Fruit fly (Drosophila melanogaster) whole organism, embryonic: ENCODE measurements around the gene Nup153.

Source experiments
- Atf6 ChIP-seq: fragments of 200-800 bp; sonication (Bioruptor generic); IDR thresholded peaks from 2 replicates; pipeline ENCODE4 v1.3.6; 2022; ENCODE audit warnings: missing biosample characterization, missing genetic modification characterization
- CG10462 ChIP-seq: fragments of 200-800 bp; sonication (Bioruptor generic); optimal IDR thresholded peaks from 2 replicates; lab custom pipeline; 2016; ENCODE audit warnings: missing biosample characterization, missing genetic modification characterization
- CG10979 ChIP-seq: fragments of 200-800 bp; sonication (Bioruptor generic); optimal IDR thresholded peaks from 2 replicates; lab custom pipeline; 2018; ENCODE audit warnings: missing biosample characterization, mild to moderate bottlenecking, missing genetic modification characterization, moderate library complexity
- CG1233 ChIP-seq: fragments of 200-800 bp; sonication (Bioruptor generic); optimal IDR thresholded peaks from 4 replicates; lab custom pipeline; 2018; ENCODE audit warnings: missing biosample characterization, mild to moderate bottlenecking, missing genetic modification characterization
- CG13123 ChIP-seq: fragments of 200-800 bp; sonication (Bioruptor generic); optimal IDR thresholded peaks from 2 replicates; lab custom pipeline; 2016; ENCODE audit warnings: missing biosample characterization, missing genetic modification characterization
- CG13894 ChIP-seq: fragments of 200-800 bp; sonication (Bioruptor generic); optimal IDR thresholded peaks from 3 replicates; lab custom pipeline; 2018; ENCODE audit warnings: missing biosample characterization, mild to moderate bottlenecking, missing genetic modification characterization, moderate library complexity
- CG15479 ChIP-seq: fragments of 200-800 bp; sonication (Bioruptor generic); optimal IDR thresholded peaks from 3 replicates; lab custom pipeline; 2019; ENCODE audit warnings: missing biosample characterization, mild to moderate bottlenecking, missing genetic modification characterization, moderate library complexity
- CG31365 ChIP-seq: fragments of 200-800 bp; sonication (Bioruptor generic); optimal IDR thresholded peaks from 2 replicates; lab custom pipeline; 2018; ENCODE audit warnings: missing biosample characterization, mild to moderate bottlenecking, missing genetic modification characterization
- CG31388 ChIP-seq: fragments of 200-800 bp; sonication (Bioruptor generic); optimal IDR thresholded peaks from 2 replicates; lab custom pipeline; 2016; ENCODE audit warnings: missing biosample characterization, missing genetic modification characterization
- CG31441 ChIP-seq: fragments of 200-800 bp; sonication (Bioruptor generic); IDR thresholded peaks from 2 replicates; pipeline ENCODE4 v1.3.6; 2022; ENCODE audit warnings: missing biosample characterization, missing genetic modification characterization
- CG32767 ChIP-seq: fragments of 200-800 bp; sonication (Bioruptor generic); IDR thresholded peaks from 2 replicates; pipeline ENCODE4 v1.3.6; 2022; ENCODE audit warnings: missing biosample characterization, missing genetic modification characterization
- CG42726 ChIP-seq: fragments of 200-800 bp; sonication (Bioruptor generic); IDR thresholded peaks from 2 replicates; pipeline ENCODE4 v1.3.6; 2022; ENCODE audit warnings: missing biosample characterization, missing genetic modification characterization; ENCODE audit not compliant: partially characterized antibody
- CG4360 ChIP-seq: fragments of 200-800 bp; sonication (Bioruptor generic); IDR thresholded peaks from 2 replicates; pipeline ENCODE4 v1.3.6; 2022; ENCODE audit warnings: missing biosample characterization, missing genetic modification characterization
- CTCF ChIP-seq: fragments of 200-800 bp; sonication (Bioruptor generic); optimal IDR thresholded peaks from 2 replicates; lab custom pipeline; 2017; ENCODE audit warnings: missing biosample characterization, mild to moderate bottlenecking, missing genetic modification characterization, moderate library complexity
- Chrac-16 ChIP-seq: fragments of 200-800 bp; sonication (Bioruptor generic); optimal IDR thresholded peaks from 3 replicates; lab custom pipeline; 2016; ENCODE audit warnings: missing biosample characterization, missing genetic modification characterization
- HmgZ ChIP-seq: fragments of 200-800 bp; sonication (Bioruptor generic); optimal IDR thresholded peaks from 2 replicates; lab custom pipeline; 2018; ENCODE audit warnings: missing biosample characterization, mild to moderate bottlenecking, missing genetic modification characterization
- Lhr ChIP-seq: fragments of 200-800 bp; sonication (Bioruptor generic); optimal IDR thresholded peaks from 3 replicates; lab custom pipeline; 2017; ENCODE audit warnings: mild to moderate bottlenecking, missing biosample characterization, missing genetic modification reagents, missing genetic modification characterization
- Med ChIP-seq: fragments of 200-800 bp; sonication (Bioruptor generic); peaks from one replicate; lab custom pipeline; 2016; ENCODE audit warnings: missing biosample characterization, missing genetic modification characterization, mild to moderate bottlenecking, inconsistent platforms, moderate library complexity
- Opbp ChIP-seq: fragments of 200-800 bp; sonication (Bioruptor generic); IDR thresholded peaks from 3 replicates; pipeline ENCODE4 v1.3.6; 2022; ENCODE audit warnings: missing biosample characterization, missing genetic modification characterization; ENCODE audit not compliant: partially characterized antibody
- abd-A ChIP-seq: fragments of 200-800 bp; sonication (Bioruptor generic); optimal IDR thresholded peaks from 3 replicates; lab custom pipeline; 2019; ENCODE audit warnings: missing biosample characterization, mild to moderate bottlenecking, missing genetic modification characterization, moderate library complexity
- amos ChIP-seq: fragments of 200-800 bp; sonication (Bioruptor generic); IDR thresholded peaks from 2 replicates; pipeline ENCODE4 v1.3.6; 2022; ENCODE audit warnings: missing biosample characterization, missing genetic modification characterization; ENCODE audit not compliant: partially characterized antibody
- ash1 ChIP-seq: fragments of 200-800 bp; sonication (Bioruptor generic); optimal IDR thresholded peaks from 2 replicates; lab custom pipeline; 2018; ENCODE audit warnings: missing biosample characterization, mild to moderate bottlenecking, missing genetic modification characterization
- bowl ChIP-seq: fragments of 200-800 bp; sonication (Bioruptor generic); IDR thresholded peaks from 2 replicates; pipeline ENCODE4 v1.3.6; 2022; ENCODE audit warnings: missing biosample characterization, missing genetic modification characterization
- btn ChIP-seq: fragments of 200-800 bp; sonication (Bioruptor generic); optimal IDR thresholded peaks from 2 replicates; lab custom pipeline; 2016; ENCODE audit warnings: missing biosample characterization, missing genetic modification characterization
- cato ChIP-seq: fragments of 200-800 bp; sonication (Bioruptor generic); optimal IDR thresholded peaks from 2 replicates; lab custom pipeline; 2016; ENCODE audit warnings: missing biosample characterization, missing genetic modification characterization, borderline replicate concordance
- chinmo ChIP-seq: fragments of 200-800 bp; sonication (Bioruptor generic); IDR thresholded peaks from 4 replicates; pipeline ENCODE4 v1.3.6; 2022; ENCODE audit warnings: missing biosample characterization, missing genetic modification characterization; ENCODE audit not compliant: partially characterized antibody
- corto ChIP-seq: fragments of 200-800 bp; sonication (Bioruptor generic); optimal IDR thresholded peaks from 2 replicates; lab custom pipeline; 2016; ENCODE audit warnings: missing biosample characterization, mild to moderate bottlenecking, missing genetic modification characterization, moderate library complexity
- en ChIP-seq: fragments of 200-800 bp; sonication (Bioruptor generic); optimal IDR thresholded peaks from 2 replicates; lab custom pipeline; 2016; ENCODE audit warnings: missing biosample characterization, missing genetic modification characterization
- fd3F ChIP-seq: fragments of 200-800 bp; sonication (Bioruptor generic); optimal IDR thresholded peaks from 2 replicates; lab custom pipeline; 2018; ENCODE audit warnings: missing biosample characterization, mild to moderate bottlenecking, missing genetic modification characterization, moderate library complexity
- grn ChIP-seq: fragments of 200-800 bp; sonication (Bioruptor generic); optimal IDR thresholded peaks from 3 replicates; lab custom pipeline; 2017; ENCODE audit warnings: missing biosample characterization, missing genetic modification characterization
- gro ChIP-seq: fragments of 200-800 bp; sonication (Bioruptor generic); optimal IDR thresholded peaks from 2 replicates; lab custom pipeline; 2016; ENCODE audit warnings: missing biosample characterization, missing genetic modification characterization
- ind ChIP-seq: fragments of 200-800 bp; sonication (Bioruptor generic); optimal IDR thresholded peaks from 3 replicates; lab custom pipeline; 2016; ENCODE audit warnings: missing biosample characterization, missing genetic modification characterization
- lov ChIP-seq, 2 experiments: fragments of 200-800 bp in 1 of 2; fragments of >200 bp in 1 of 2; sonication (Bioruptor generic) in 1 of 2; IDR thresholded peaks in 1 of 2; optimal IDR thresholded peaks in 1 of 2; 2 replicates in 1 of 2; 3 replicates in 1 of 2; pipeline versions ENCODE4 v1.3.6 to Lab custom; 2017 to 2022; ENCODE audit warnings: missing biosample characterization in 1 of 2, missing genetic modification characterization in 1 of 2
- nerfin-1 ChIP-seq: fragments of 200-800 bp; sonication (Bioruptor generic); optimal IDR thresholded peaks from 3 replicates; lab custom pipeline; 2019; ENCODE audit warnings: missing biosample characterization, mild to moderate bottlenecking, missing genetic modification characterization, moderate library complexity
- ranshi ChIP-seq: fragments of 200-800 bp; sonication (Bioruptor generic); IDR thresholded peaks from 2 replicates; pipeline ENCODE4 v1.3.6; 2022; ENCODE audit warnings: missing biosample characterization, missing genetic modification characterization
- sim ChIP-seq: fragments of 200-800 bp; sonication (Bioruptor generic); IDR thresholded peaks from 2 replicates; pipeline ENCODE4 v1.3.6; 2022; ENCODE audit warnings: missing biosample characterization, missing genetic modification characterization
- so ChIP-seq: fragments of 200-800 bp; sonication (Bioruptor generic); IDR thresholded peaks from 3 replicates; pipeline ENCODE4 v1.3.6; 2022; ENCODE audit warnings: missing biosample characterization, missing genetic modification characterization
- tll ChIP-seq, 2 experiments: fragments of 200-800 bp in 1 of 2; fragments of >200 bp in 1 of 2; sonication (Bioruptor generic) in 1 of 2; optimal IDR thresholded peaks; 2 replicates each; lab custom pipeline; 2017 to 2019; ENCODE audit warnings: missing biosample characterization in 2 of 2, missing genetic modification characterization in 2 of 2, mild to moderate bottlenecking in 1 of 2, moderate library complexity in 1 of 2
- z ChIP-seq: fragments of 200-800 bp; sonication (Bioruptor generic); IDR thresholded peaks from 3 replicates; pipeline ENCODE4 v1.3.6; 2022; ENCODE audit warnings: missing biosample characterization, missing genetic modification characterization

Gene Nup153

dm6 chrX:16621462-16621861 is 22.4 kb downstream of the Nup153 start, which contains the start of gene CG9782 (continued):
- peak; percentile 44 for TF ChIP-seq CG13894 (tag; lab: Kevin White, UChicago)

dm6 chrX:16623524-16623923 is 24.5 kb downstream of the Nup153 start:
- TF ChIP-seq CG31388 (GFP tag; lab: Kevin White, UChicago), result no peak
- no peak for TF ChIP-seq btn (GFP tag; lab: Kevin White, UChicago)
- TF ChIP-seq CG15479 (GFP tag; lab: Kevin White, UChicago), result no peak
- TF ChIP-seq corto (GFP tag; lab: Kevin White, UChicago), result no peak
- no peak for TF ChIP-seq fd3F (GFP tag; lab: Kevin White, UChicago)
- no peak for TF ChIP-seq ind (GFP tag; lab: Kevin White, UChicago)
- TF ChIP-seq CG31365, result no peak
- TF ChIP-seq CG10462, result no peak
- no peak for TF ChIP-seq Lhr (GFP tag; lab: Kevin White, UChicago)
- no peak for TF ChIP-seq bowl (GFP tag; lab: Robert Waterston, UW)
- TF ChIP-seq CG13894 (tag; lab: Kevin White, UChicago), result peak; percentile 80
- no peak for TF ChIP-seq ash1
- no peak for TF ChIP-seq so (GFP tag; lab: Robert Waterston, UW)
- TF ChIP-seq lov (optimal IDR thresholded peaks at IDR 0.05; lab: Kevin White, UChicago), result no peak
- no peak for TF ChIP-seq lov (GFP tag; IDR thresholded peaks at IDR 0.05; lab: Robert Waterston, UW)
- no peak for TF ChIP-seq Atf6 (GFP tag; lab: Robert Waterston, UW)
- peak; percentile 16 for TF ChIP-seq grn (GFP tag; lab: Kevin White, UChicago)
- TF ChIP-seq CG4360 (GFP tag; lab: Robert Waterston, UW), result no peak
- peak; percentile 41; the same call in 1 of the 4 replicates for TF ChIP-seq chinmo (GFP tag; lab: Robert Waterston, UW)
- TF ChIP-seq Med (GFP tag; lab: Kevin White, UChicago), result peak; percentile 22
- TF ChIP-seq CG1233 (GFP tag; lab: Kevin White, UChicago), result no peak
- no peak for TF ChIP-seq cato (GFP tag; lab: Kevin White, UChicago)
- no peak for TF ChIP-seq en (GFP tag; lab: Kevin White, UChicago)
- TF ChIP-seq gro (GFP tag; lab: Kevin White, UChicago), result no peak
- no peak for TF ChIP-seq Opbp (GFP tag; lab: Robert Waterston, UW)
- peak; percentile 63 for TF ChIP-seq abd-A
- no peak for TF ChIP-seq amos (GFP tag; lab: Robert Waterston, UW)
- TF ChIP-seq sim (GFP tag; lab: Robert Waterston, UW), result no peak
- TF ChIP-seq, all 482 proteins: peak for 5

- peak; percentile 89 for TF ChIP-seq CTCF (GFP tag; lab: Kevin White, UChicago)
- no peak for TF ChIP-seq ranshi
- TF ChIP-seq CG10979, result peak; percentile 40
- TF ChIP-seq nerfin-1 (tag; lab: Kevin White, UChicago), result no peak
- TF ChIP-seq Med (GFP tag; lab: Kevin White, UChicago), result peak; percentile 12
- TF ChIP-seq tll (GFP tag; optimal IDR thresholded peaks at IDR 0.05; lab: Kevin White, UChicago), result no peak
- no peak for TF ChIP-seq CG13123 (GFP tag; lab: Kevin White, UChicago)
- no peak for TF ChIP-seq Chrac-16
- no peak for TF ChIP-seq CG31441
- no peak for TF ChIP-seq HmgZ (tag; lab: Kevin White, UChicago)
- no peak for TF ChIP-seq CG42726 (GFP tag; lab: Robert Waterston, UW)
- peak; percentile 34; the same call in 1 of the 3 replicates for TF ChIP-seq z (GFP tag; lab: Robert Waterston, UW)
- TF ChIP-seq CG32767 (GFP tag; lab: Robert Waterston, UW), result no peak
These were observed 25.5 kb downstream of the Nup153 start for dm6 chrX:16624519-16624918.
